Fruit fly (Drosophila melanogaster) whole organism, embryonic: ENCODE results near the gene CG14339.
A peak's percentile ranks its signal among the peaks of the same experiment; 100 is the strongest.

ENCODE experiments used
- Asciz ChIP-seq: fragments of 200-800 bp; sonication (Bioruptor generic); optimal IDR thresholded peaks from 2 replicates; lab custom pipeline; 2017; ENCODE audit warnings: missing biosample characterization, mild to moderate bottlenecking, missing genetic modification characterization, missing genetic modification reagents
- Awh ChIP-seq: fragments of 200-800 bp; sonication (Bioruptor generic); IDR thresholded peaks from 2 replicates; pipeline ENCODE4, ENCODE4 v1.3.6; 2022; ENCODE audit warnings: missing biosample characterization, missing genetic modification characterization
- CG10267 ChIP-seq: fragments of 200-800 bp; sonication (Bioruptor generic); optimal IDR thresholded peaks from 2 replicates; lab custom pipeline; 2018; ENCODE audit warnings: missing biosample characterization, mild to moderate bottlenecking, missing genetic modification characterization, moderate library complexity
- CG10462 ChIP-seq: fragments of 200-800 bp; sonication (Bioruptor generic); optimal IDR thresholded peaks from 2 replicates; lab custom pipeline; 2016; ENCODE audit warnings: missing biosample characterization, missing genetic modification characterization
- CG11247 ChIP-seq: fragments of 200-800 bp; sonication (Bioruptor generic); IDR thresholded peaks from 2 replicates; pipeline ENCODE4 v1.3.6; 2022; ENCODE audit warnings: missing biosample characterization, missing genetic modification characterization
- CG11504 ChIP-seq: fragments of 200-800 bp; sonication (Bioruptor generic); optimal IDR thresholded peaks from 3 replicates; lab custom pipeline; 2019; ENCODE audit warnings: missing biosample characterization, mild to moderate bottlenecking, missing genetic modification characterization, moderate library complexity
- CG12769 ChIP-seq: fragments of 200-800 bp; sonication (Bioruptor generic); optimal IDR thresholded peaks from 2 replicates; lab custom pipeline; 2019; ENCODE audit warnings: missing biosample characterization, mild to moderate bottlenecking, missing genetic modification characterization, moderate library complexity
- CG12942 ChIP-seq: fragments of 200-800 bp; sonication (Bioruptor generic); optimal IDR thresholded peaks from 3 replicates; lab custom pipeline; 2016; ENCODE audit warnings: missing biosample characterization, missing genetic modification characterization
- CG16813 ChIP-seq: fragments of 200-800 bp; sonication (Bioruptor generic); IDR thresholded peaks from 3 replicates; pipeline ENCODE4 v1.3.6; 2022; ENCODE audit warnings: missing biosample characterization, missing genetic modification characterization; ENCODE audit not compliant: partially characterized antibody
- CG17612 ChIP-seq: fragments of 200-800 bp; sonication (Bioruptor generic); IDR thresholded peaks from 2 replicates; pipeline ENCODE4 v1.3.6; 2022; ENCODE audit warnings: missing biosample characterization, missing genetic modification characterization
- CG18619 ChIP-seq: fragments of 200-800 bp; sonication (Bioruptor generic); optimal IDR thresholded peaks from 3 replicates; lab custom pipeline; 2017; ENCODE audit warnings: missing biosample characterization, mild to moderate bottlenecking, missing genetic modification characterization
- CG18764 ChIP-seq: fragments of 200-800 bp; sonication (Bioruptor generic); optimal IDR thresholded peaks from 3 replicates; lab custom pipeline; 2016; ENCODE audit warnings: missing biosample characterization, missing genetic modification characterization
- CG3065 ChIP-seq: fragments of 200-800 bp; sonication (Bioruptor generic); optimal IDR thresholded peaks from 2 replicates; lab custom pipeline; 2016; ENCODE audit warnings: missing biosample characterization, missing genetic modification characterization
- CG32532 ChIP-seq: fragments of 200-800 bp; sonication (Bioruptor generic); IDR thresholded peaks from 2 replicates; pipeline ENCODE4 v1.3.6; 2022; ENCODE audit warnings: missing biosample characterization, missing genetic modification characterization
- CG42726 ChIP-seq: fragments of 200-800 bp; sonication (Bioruptor generic); IDR thresholded peaks from 2 replicates; pipeline ENCODE4 v1.3.6; 2022; ENCODE audit warnings: missing biosample characterization, missing genetic modification characterization; ENCODE audit not compliant: partially characterized antibody
- CG6272 ChIP-seq: fragments of 200-800 bp; sonication (Bioruptor generic); IDR thresholded peaks from 2 replicates; pipeline ENCODE4 v1.3.6; 2022; ENCODE audit warnings: missing biosample characterization, missing genetic modification characterization
- CG6683 ChIP-seq: fragments of 200-800 bp; sonication (Bioruptor generic); optimal IDR thresholded peaks from 2 replicates; lab custom pipeline; 2017; ENCODE audit warnings: missing biosample characterization, mild to moderate bottlenecking, missing genetic modification characterization, missing genetic modification reagents
- CG7963 ChIP-seq: fragments of 200-800 bp; sonication (Bioruptor generic); IDR thresholded peaks from 3 replicates; pipeline ENCODE4 v1.3.6; 2022; ENCODE audit warnings: missing biosample characterization, missing genetic modification characterization; ENCODE audit not compliant: partially characterized antibody
- CG9727 ChIP-seq: fragments of 200-800 bp; sonication (Bioruptor generic); optimal IDR thresholded peaks from 3 replicates; lab custom pipeline; 2017; ENCODE audit warnings: missing biosample characterization, mild to moderate bottlenecking, missing genetic modification characterization
- Dfd ChIP-seq, 2 experiments: fragments of >200 bp; optimal IDR thresholded peaks; 2 replicates each; lab custom pipeline; 2017; ENCODE audit warnings: missing biosample characterization in 2 of 2, missing genetic modification characterization in 2 of 2
- Dip2 ChIP-seq: fragments of 200-800 bp; sonication (Bioruptor generic); IDR thresholded peaks from 2 replicates; pipeline ENCODE4 v1.3.6; 2022; ENCODE audit warnings: missing biosample characterization, missing genetic modification characterization
- Drgx ChIP-seq: fragments of 200-800 bp; sonication (Bioruptor generic); IDR thresholded peaks from 2 replicates; pipeline ENCODE4 v1.3.6; 2022; ENCODE audit warnings: missing biosample characterization, missing genetic modification characterization
- Gsc ChIP-seq: fragments of 200-800 bp; sonication (Bioruptor generic); IDR thresholded peaks from 2 replicates; pipeline ENCODE4 v1.3.6; 2022; ENCODE audit warnings: missing biosample characterization, missing genetic modification characterization
- HmgD ChIP-seq: fragments of 200-800 bp; sonication (Bioruptor generic); optimal IDR thresholded peaks from 3 replicates; lab custom pipeline; 2016; ENCODE audit warnings: missing biosample characterization, missing genetic modification characterization
- Hr51 ChIP-seq, 2 experiments: fragments of 200-800 bp; sonication (Bioruptor generic); optimal IDR thresholded peaks; 2 replicates in 1 of 2; 3 replicates in 1 of 2; lab custom pipeline; 2016 to 2018; ENCODE audit warnings: missing biosample characterization in 2 of 2, missing genetic modification characterization in 2 of 2, mild to moderate bottlenecking in 1 of 2, moderate library complexity in 1 of 2
- Hsf ChIP-seq: fragments of 200-800 bp; sonication (Bioruptor generic); optimal IDR thresholded peaks from 3 replicates; lab custom pipeline; 2016; ENCODE audit warnings: missing biosample characterization, missing genetic modification characterization
- MBD-R2 ChIP-seq: fragments of 200-800 bp; sonication (Bioruptor generic); IDR thresholded peaks from 2 replicates; pipeline ENCODE4 v1.3.6; 2022; ENCODE audit warnings: missing biosample characterization, missing genetic modification characterization
- Mad ChIP-seq: fragments of 200-800 bp; sonication (Bioruptor generic); optimal IDR thresholded peaks from 2 replicates; lab custom pipeline; 2016; ENCODE audit warnings: missing biosample characterization, missing genetic modification characterization
- Ravus ChIP-seq: fragments of 200-800 bp; sonication (Bioruptor generic); IDR thresholded peaks from 2 replicates; pipeline ENCODE4 v1.3.6; 2022; ENCODE audit warnings: missing biosample characterization, missing genetic modification characterization
- Rfx ChIP-seq: fragments of 200-800 bp; sonication (Bioruptor generic); IDR thresholded peaks from 2 replicates; pipeline ENCODE4 v1.3.6; 2022; ENCODE audit warnings: missing biosample characterization, missing genetic modification characterization
- Side ChIP-seq: fragments of 200-800 bp; sonication (Bioruptor generic); optimal IDR thresholded peaks from 2 replicates; lab custom pipeline; 2016; ENCODE audit warnings: missing biosample characterization, missing genetic modification characterization
- Taf1 ChIP-seq: fragments of 200-800 bp; sonication (Bioruptor generic); IDR thresholded peaks from 2 replicates; pipeline ENCODE4 v1.3.6; 2022; ENCODE audit warnings: missing biosample characterization, missing genetic modification characterization
- al ChIP-seq: fragments of 200-800 bp; sonication (Bioruptor generic); IDR thresholded peaks from 2 replicates; pipeline ENCODE4 v1.3.6; 2022; ENCODE audit warnings: missing biosample characterization, missing genetic modification characterization
- ara ChIP-seq: fragments of 200-800 bp; sonication (Bioruptor generic); IDR thresholded peaks from 2 replicates; pipeline ENCODE4 v1.3.6; 2022; ENCODE audit warnings: missing biosample characterization, missing genetic modification characterization
- ash1 ChIP-seq: fragments of 200-800 bp; sonication (Bioruptor generic); optimal IDR thresholded peaks from 2 replicates; lab custom pipeline; 2018; ENCODE audit warnings: missing biosample characterization, mild to moderate bottlenecking, missing genetic modification characterization
- dati ChIP-seq: fragments of 200-800 bp; sonication (Bioruptor generic); IDR thresholded peaks from 2 replicates; pipeline ENCODE4 v1.3.6; 2022; ENCODE audit warnings: missing biosample characterization, missing genetic modification characterization
- lab ChIP-seq: fragments of 200-800 bp; sonication (Bioruptor generic); optimal IDR thresholded peaks from 3 replicates; lab custom pipeline; 2017; ENCODE audit warnings: missing biosample characterization, missing genetic modification characterization, mild to moderate bottlenecking, moderate library complexity, missing genetic modification reagents
- lilli ChIP-seq: fragments of 200-800 bp; sonication (Bioruptor generic); optimal IDR thresholded peaks from 3 replicates; lab custom pipeline; 2016; ENCODE audit warnings: missing biosample characterization, missing genetic modification characterization
- nau ChIP-seq: fragments of 200-800 bp; sonication (Bioruptor generic); optimal IDR thresholded peaks from 3 replicates; lab custom pipeline; 2017; ENCODE audit warnings: missing biosample characterization, mild to moderate bottlenecking, missing genetic modification characterization, missing genetic modification reagents
- org-1 ChIP-seq: fragments of 200-800 bp; sonication (Bioruptor generic); optimal IDR thresholded peaks from 2 replicates; lab custom pipeline; 2017; ENCODE audit warnings: missing biosample characterization, missing genetic modification characterization
- otp ChIP-seq: fragments of 200-800 bp; sonication (Bioruptor generic); IDR thresholded peaks from 3 replicates; pipeline ENCODE4, ENCODE4 v1.3.6; 2022; ENCODE audit warnings: missing biosample characterization, missing genetic modification characterization
- p53 ChIP-seq: fragments of 200-800 bp; sonication (Bioruptor generic); optimal IDR thresholded peaks from 2 replicates; lab custom pipeline; 2016; ENCODE audit warnings: missing biosample characterization, missing genetic modification characterization
- pan ChIP-seq, 4 experiments: fragments of >200 bp in 3 of 4; fragments of 200-800 bp in 1 of 4; sonication (Bioruptor generic) in 1 of 4; optimal IDR thresholded peaks in 3 of 4; IDR thresholded peaks in 1 of 4; 2 replicates each; pipeline versions ENCODE4 v1.3.6 to Lab custom; 2017 to 2022; ENCODE audit warnings: missing biosample characterization in 2 of 4, missing genetic modification characterization in 2 of 4, mixed read lengths in 1 of 4
- psq ChIP-seq: fragments of 200-800 bp; sonication (Bioruptor generic); optimal IDR thresholded peaks from 2 replicates; lab custom pipeline; 2017; ENCODE audit warnings: missing biosample characterization, missing genetic modification characterization
- ranshi ChIP-seq: fragments of 200-800 bp; sonication (Bioruptor generic); IDR thresholded peaks from 2 replicates; pipeline ENCODE4 v1.3.6; 2022; ENCODE audit warnings: missing biosample characterization, missing genetic modification characterization
- run ChIP-seq: fragments of 200-800 bp; sonication (Bioruptor generic); optimal IDR thresholded peaks from 3 replicates; lab custom pipeline; 2018; ENCODE audit warnings: missing biosample characterization, mild to moderate bottlenecking, missing genetic modification characterization
- sim ChIP-seq: fragments of 200-800 bp; sonication (Bioruptor generic); IDR thresholded peaks from 2 replicates; pipeline ENCODE4 v1.3.6; 2022; ENCODE audit warnings: missing biosample characterization, missing genetic modification characterization
- sug ChIP-seq: fragments of 200-800 bp; optimal IDR thresholded peaks from 2 replicates; lab custom pipeline; 2019; ENCODE audit warnings: missing biosample characterization, mild to moderate bottlenecking, missing genetic modification characterization, moderate library complexity
- tap ChIP-seq: fragments of 200-800 bp; optimal IDR thresholded peaks from 3 replicates; lab custom pipeline; 2019; ENCODE audit warnings: missing biosample characterization, mild to moderate bottlenecking, missing genetic modification characterization, moderate library complexity
- trem ChIP-seq: fragments of 200-800 bp; optimal IDR thresholded peaks from 3 replicates; lab custom pipeline; 2019; ENCODE audit warnings: missing biosample characterization, mild to moderate bottlenecking, missing genetic modification characterization, moderate library complexity

Gene CG14339

DNA sequence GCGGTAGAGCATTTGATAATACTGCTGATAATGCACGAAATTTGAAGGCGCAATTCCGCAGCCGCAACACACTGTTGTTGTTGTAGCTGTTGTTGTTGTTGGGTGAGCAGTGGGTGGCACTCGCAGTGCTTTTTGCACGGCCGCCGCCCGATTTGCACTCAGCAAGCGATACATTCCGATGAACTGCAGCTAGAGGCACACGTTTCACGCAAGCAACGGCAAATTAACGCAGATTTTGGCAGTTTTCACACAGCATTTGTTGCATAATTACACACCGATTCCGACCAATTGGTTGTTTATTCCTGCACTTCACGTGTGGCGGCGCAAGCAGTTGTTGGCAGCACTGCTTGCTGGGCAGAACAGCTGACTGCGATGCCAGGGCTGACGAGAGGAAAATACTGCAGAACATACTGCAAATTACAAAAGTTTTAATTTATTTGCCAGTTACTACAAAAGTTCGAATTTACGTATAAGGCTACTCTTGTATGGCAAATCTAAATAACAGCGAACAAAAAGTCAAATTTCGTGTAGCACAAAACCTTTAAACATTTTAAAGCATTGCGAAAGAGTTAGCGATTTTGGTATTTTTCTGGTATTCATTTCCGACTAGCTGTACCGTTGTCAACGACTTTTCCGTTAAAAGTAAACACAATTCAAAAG is at the start of gene CG14339, which contains the start of gene PolrMT (continued):
- TF ChIP-seq Awh (GFP tag; lab: Robert Waterston, UW) (no peak), CG9727 (GFP tag; lab: Kevin White, UChicago) (peak; percentile 32), CG16813 (GFP tag; lab: Robert Waterston, UW) (peak; percentile 9; the same call in 2 of the 3 replicates), CG11504 (tag; lab: Kevin White, UChicago) (no peak), sug (tag; lab: Kevin White, UChicago) (peak; percentile 83), ranshi (no peak), sim (GFP tag; lab: Robert Waterston, UW) (no peak), tap (tag; lab: Kevin White, UChicago) (no peak), lilli (peak; percentile 40), nau (GFP tag; lab: Kevin White, UChicago) (no peak), org-1 (no peak), lab (GFP tag; lab: Kevin White, UChicago) (no peak), Taf1 (no peak), Dfd (GFP tag; optimal IDR thresholded peaks at IDR 0.05; lab: Kevin White, UChicago) (no peak), otp (GFP tag; lab: Robert Waterston, UW) (no peak), CG6683 (GFP tag; lab: Kevin White, UChicago) (no peak), CG10462 (GFP tag; lab: Kevin White, UChicago) (peak; percentile 87), pan (optimal IDR thresholded peaks at IDR 0.05; lab: Kevin White, UChicago) (no peak), pan (GFP tag; optimal IDR thresholded peaks at IDR 0.05 in 1 of 2, IDR thresholded peaks at IDR 0.05 in 1 of 2) (peak in 1 of 2 experiments; percentile 22), Drgx (0 out of 2 replicates have a peak, but pooled peaks have one; percentile 23), CG17612 (no peak), dati (GFP tag; lab: Robert Waterston, UW) (no peak), CG18764 (GFP tag; lab: Kevin White, UChicago) (no peak), Rfx (GFP tag; lab: Robert Waterston, UW) (no peak), p53 (GFP tag; lab: Kevin White, UChicago) (peak; percentile 17), Hr51 (GFP tag; optimal IDR thresholded peaks at IDR 0.05; lab: Kevin White, UChicago) (no peak), CG6272 (GFP tag; lab: Robert Waterston, UW) (no peak), HmgD (GFP tag; lab: Kevin White, UChicago) (peak; percentile 73), Hsf (peak; percentile 56), Dip2 (no peak), CG10267 (tag; lab: Kevin White, UChicago) (peak; percentile 43), ara (GFP tag; lab: Robert Waterston, UW) (peak; percentile 23; the same call in 1 of the 2 replicates), Side (GFP tag; lab: Kevin White, UChicago) (no peak), Ravus (GFP tag; lab: Robert Waterston, UW) (no peak), CG32532 (no peak), CG11247 (no peak), CG42726 (GFP tag; lab: Robert Waterston, UW) (peak; percentile 56; the same call in 1 of the 2 replicates), al (no peak), Asciz (no peak), CG18619 (peak; percentile 13), CG12942 (peak; percentile 15), Mad (GFP tag; lab: Kevin White, UChicago) (no peak), psq (GFP tag; lab: Kevin White, UChicago) (no peak), ash1 (GFP tag; lab: Kevin White, UChicago) (no peak), MBD-R2 (GFP tag; lab: Robert Waterston, UW) (peak; percentile 94), Gsc (GFP tag; lab: Robert Waterston, UW) (no peak), trem (tag; lab: Kevin White, UChicago) (peak; percentile 41), run (tag; lab: Kevin White, UChicago) (peak; percentile 4), CG12769 (no peak), CG3065 (GFP tag; lab: Kevin White, UChicago) (no peak), CG7963 (no peak)
